Fruit fly (Drosophila melanogaster): ENCODE data around the gene CG32212.

DNA sequence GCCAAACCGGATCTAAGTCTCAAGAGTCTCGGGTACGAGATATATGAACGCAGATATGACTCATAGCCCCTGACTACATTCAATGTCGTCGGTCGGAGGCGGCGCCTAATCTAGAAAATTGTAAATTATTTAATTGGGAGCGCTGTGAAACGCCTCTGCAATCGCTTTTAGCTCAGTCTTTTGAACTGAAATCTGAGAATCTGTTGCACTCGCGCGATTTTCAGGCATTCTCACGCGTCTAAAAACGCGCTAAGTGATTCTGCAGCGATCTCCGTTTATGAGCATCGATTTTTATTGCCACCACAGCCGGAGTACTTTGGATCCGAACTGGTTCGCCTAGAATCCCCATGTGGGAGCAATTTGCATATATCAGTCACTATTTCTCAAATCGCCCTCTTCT, 41.2 kb downstream of the CG32212 start:
- no peak for TF ChIP-seq Myc (optimal IDR thresholded peaks at IDR 0.05)
- TF ChIP-seq psq (optimal IDR thresholded peaks at IDR 0.05) = no peak
- no peak for TF ChIP-seq h (optimal IDR thresholded peaks at IDR 0.05)

Data from Kc167 (cell line).